Fruit fly (Drosophila melanogaster) whole organism, prepupa: ENCODE measurements around the gene mre11.

Experiments
- Blimp-1 ChIP-seq: fragments of 200-800 bp; sonication (Bioruptor generic); optimal IDR thresholded peaks from 3 replicates; lab custom pipeline; 2017; ENCODE audit warnings: missing biosample characterization, missing genetic modification characterization, mild to moderate bottlenecking, moderate library complexity, missing genetic modification reagents
- CG10669 ChIP-seq: fragments of 200-800 bp; sonication (Bioruptor generic); optimal IDR thresholded peaks from 3 replicates; lab custom pipeline; 2018; ENCODE audit warnings: missing biosample characterization, mild to moderate bottlenecking, missing genetic modification characterization, moderate library complexity
- CG11762 ChIP-seq: fragments of 200-800 bp; sonication (Bioruptor generic); optimal IDR thresholded peaks from 3 replicates; lab custom pipeline; 2016; ENCODE audit warnings: missing biosample characterization, missing genetic modification characterization; ENCODE audit not compliant: insufficient read depth
- CG15336 ChIP-seq: fragments of 200-800 bp; sonication (Bioruptor generic); IDR thresholded peaks from 2 replicates; pipeline ENCODE4 v1.3.6; 2022; ENCODE audit warnings: missing biosample characterization, missing genetic modification characterization
- CG1621 ChIP-seq: fragments of 200-800 bp; sonication (Bioruptor generic); optimal IDR thresholded peaks from 3 replicates; lab custom pipeline; 2018; ENCODE audit warnings: missing biosample characterization, mild to moderate bottlenecking, missing genetic modification characterization
- CG3032 ChIP-seq: fragments of 200-800 bp; optimal IDR thresholded peaks from 2 replicates; lab custom pipeline; 2019; ENCODE audit warnings: missing biosample characterization, mild to moderate bottlenecking, missing genetic modification characterization, moderate library complexity
- CG34406 ChIP-seq: fragments of 200-800 bp; sonication (Bioruptor generic); optimal IDR thresholded peaks from 3 replicates; lab custom pipeline; 2016; ENCODE audit warnings: missing biosample characterization, missing genetic modification characterization
- CG3919 ChIP-seq: fragments of 200-800 bp; sonication (Bioruptor generic); optimal IDR thresholded peaks from 3 replicates; lab custom pipeline; 2016; ENCODE audit warnings: missing biosample characterization, missing genetic modification characterization
- CG4318 ChIP-seq: fragments of 200-800 bp; sonication (Bioruptor generic); optimal IDR thresholded peaks from 3 replicates; lab custom pipeline; 2017; ENCODE audit warnings: missing biosample characterization, mild to moderate bottlenecking, missing genetic modification characterization
- CG6163 ChIP-seq: fragments of 200-800 bp; sonication (Bioruptor generic); IDR thresholded peaks from 3 replicates; pipeline ENCODE4 v1.3.6; 2022; ENCODE audit warnings: missing biosample characterization, missing genetic modification characterization
- CG6854 ChIP-seq: fragments of 200-800 bp; sonication (Bioruptor generic); optimal IDR thresholded peaks from 2 replicates; lab custom pipeline; 2017; ENCODE audit warnings: missing biosample characterization, mild to moderate bottlenecking, missing genetic modification characterization
- CG7368 ChIP-seq: fragments of 200-800 bp; sonication (Bioruptor generic); optimal IDR thresholded peaks from 3 replicates; lab custom pipeline; 2016; ENCODE audit warnings: missing biosample characterization, missing genetic modification characterization
- CG8119 ChIP-seq: fragments of 200-800 bp; sonication (Bioruptor generic); IDR thresholded peaks from 3 replicates; pipeline ENCODE4 v1.3.6; 2022; ENCODE audit warnings: missing biosample characterization, missing genetic modification characterization
- CG8632 ChIP-seq: fragments of 200-800 bp; sonication (Bioruptor generic); optimal IDR thresholded peaks from 3 replicates; lab custom pipeline; 2016; ENCODE audit warnings: missing biosample characterization, missing genetic modification characterization
- Eip75B ChIP-seq: fragments of 200-800 bp; sonication (Bioruptor generic); optimal IDR thresholded peaks from 3 replicates; lab custom pipeline; 2016; ENCODE audit warnings: missing biosample characterization, missing genetic modification characterization
- Eip78C ChIP-seq: fragments of 200-800 bp; sonication (Bioruptor generic); peaks from one replicate; lab custom pipeline; 2016; ENCODE audit warnings: missing biosample characterization, missing genetic modification characterization
- Eip93F ChIP-seq: fragments of 200-800 bp; sonication (Bioruptor generic); optimal IDR thresholded peaks from 2 replicates; lab custom pipeline; 2016; ENCODE audit warnings: missing biosample characterization, mild to moderate bottlenecking, missing genetic modification characterization
- Ets21C ChIP-seq: fragments of 200-800 bp; sonication (Bioruptor generic); optimal IDR thresholded peaks from 3 replicates; lab custom pipeline; 2016; ENCODE audit warnings: missing biosample characterization, missing genetic modification characterization
- Gug ChIP-seq: fragments of 200-800 bp; sonication (Bioruptor generic); IDR thresholded peaks from 2 replicates; pipeline ENCODE4 v1.3.6; 2022; ENCODE audit warnings: missing biosample characterization, missing genetic modification characterization
- Hr38 ChIP-seq: sonication (Bioruptor generic); optimal IDR thresholded peaks from 2 replicates; lab custom pipeline; 2016; ENCODE audit warnings: missing biosample characterization, missing genetic modification characterization
- Hr39 ChIP-seq: fragments of 200-800 bp; sonication (Bioruptor generic); optimal IDR thresholded peaks from 2 replicates; lab custom pipeline; 2016; ENCODE audit warnings: missing biosample characterization, missing genetic modification characterization
- Hr4 ChIP-seq: fragments of 200-800 bp; sonication (Bioruptor generic); optimal IDR thresholded peaks from 3 replicates; lab custom pipeline; 2016; ENCODE audit warnings: missing biosample characterization, missing genetic modification characterization
- Lpt ChIP-seq: fragments of 200-800 bp; sonication (Bioruptor generic); optimal IDR thresholded peaks from 3 replicates; lab custom pipeline; 2016; ENCODE audit warnings: missing biosample characterization, missing genetic modification characterization
- OdsH ChIP-seq: fragments of 200-800 bp; sonication (Bioruptor generic); optimal IDR thresholded peaks from 3 replicates; lab custom pipeline; 2016; ENCODE audit warnings: missing biosample characterization, missing genetic modification characterization
- Sox14 ChIP-seq: fragments of 200-800 bp; sonication (Bioruptor generic); optimal IDR thresholded peaks from 3 replicates; lab custom pipeline; 2016; ENCODE audit warnings: missing biosample characterization, missing genetic modification characterization
- Sox15 ChIP-seq: fragments of 200-800 bp; sonication (Bioruptor generic); optimal IDR thresholded peaks from 3 replicates; lab custom pipeline; 2016; ENCODE audit warnings: missing biosample characterization, missing genetic modification characterization
- achi ChIP-seq: fragments of 200-800 bp; sonication (Bioruptor generic); optimal IDR thresholded peaks from 3 replicates; lab custom pipeline; 2016; ENCODE audit warnings: missing biosample characterization, missing genetic modification characterization
- acj6 ChIP-seq: fragments of 200-800 bp; sonication (Bioruptor generic); optimal IDR thresholded peaks from 3 replicates; lab custom pipeline; 2016; ENCODE audit warnings: missing biosample characterization, missing genetic modification characterization
- dac ChIP-seq: fragments of 200-800 bp; sonication (Bioruptor generic); optimal IDR thresholded peaks from 2 replicates; lab custom pipeline; 2017; ENCODE audit warnings: missing biosample characterization, mild to moderate bottlenecking, missing genetic modification characterization
- dsx ChIP-seq: fragments of 200-800 bp; optimal IDR thresholded peaks from 3 replicates; lab custom pipeline; 2019; ENCODE audit warnings: missing biosample characterization, mild to moderate bottlenecking, missing genetic modification characterization, moderate library complexity; ENCODE audit not compliant: poor library complexity, severe bottlenecking
- fd59A ChIP-seq: fragments of 200-800 bp; sonication (Bioruptor generic); optimal IDR thresholded peaks from 2 replicates; lab custom pipeline; 2017; ENCODE audit warnings: missing biosample characterization, mild to moderate bottlenecking, missing genetic modification characterization, missing genetic modification reagents
- fkh ChIP-seq: fragments of 200-800 bp; sonication (Bioruptor generic); optimal IDR thresholded peaks from 3 replicates; lab custom pipeline; 2017; ENCODE audit warnings: missing biosample characterization, mild to moderate bottlenecking, missing genetic modification characterization, moderate library complexity
- lz ChIP-seq: fragments of 200-800 bp; sonication (Bioruptor generic); optimal IDR thresholded peaks from 3 replicates; lab custom pipeline; 2016; ENCODE audit warnings: missing biosample characterization, missing genetic modification characterization
- pdm3 ChIP-seq: fragments of 200-800 bp; sonication (Bioruptor generic); optimal IDR thresholded peaks from 3 replicates; lab custom pipeline; 2016; ENCODE audit warnings: missing biosample characterization, missing genetic modification characterization
- salr ChIP-seq, 2 experiments: fragments of 200-800 bp; sonication (Bioruptor generic); optimal IDR thresholded peaks; 3 replicates each; lab custom pipeline; 2016 to 2018; ENCODE audit warnings: missing biosample characterization in 2 of 2, missing genetic modification characterization in 2 of 2, mild to moderate bottlenecking in 1 of 2
- ss ChIP-seq, 2 experiments: fragments of 200-800 bp; sonication (Bioruptor generic); optimal IDR thresholded peaks; 2 replicates in 1 of 2; 3 replicates in 1 of 2; lab custom pipeline; 2017 to 2018; ENCODE audit warnings: mild to moderate bottlenecking in 2 of 2, missing biosample characterization in 2 of 2, missing genetic modification characterization in 2 of 2, moderate library complexity in 1 of 2
- svp ChIP-seq: fragments of 200-800 bp; sonication (Bioruptor generic); peaks from one replicate; lab custom pipeline; 2016; ENCODE audit warnings: missing biosample characterization, missing genetic modification characterization
- vri ChIP-seq: fragments of 200-800 bp; sonication (Bioruptor generic); optimal IDR thresholded peaks from 3 replicates; lab custom pipeline; 2016; ENCODE audit warnings: missing biosample characterization, mild to moderate bottlenecking, missing genetic modification characterization

Gene mre11

dm6 chr2L:11269632-11269965, 12.3 kb upstream of the mre11 start, which contains the start of gene cana:
TSS of gene cana (plus strand) at chr2L:11269780.
- no peak for TF ChIP-seq CG8632 (GFP tag; lab: Kevin White, UChicago)
- TF ChIP-seq Sox15 = no peak
- TF ChIP-seq CG10669 = no peak
- no peak for TF ChIP-seq CG7368 (GFP tag; lab: Kevin White, UChicago)
- no peak for TF ChIP-seq CG3032 (tag; lab: Kevin White, UChicago)
- TF ChIP-seq Sox14 (GFP tag; lab: Kevin White, UChicago) = no peak
- no peak for TF ChIP-seq fd59A (GFP tag; lab: Kevin White, UChicago)
- TF ChIP-seq lz (GFP tag; lab: Kevin White, UChicago) = no peak
- TF ChIP-seq Gug (GFP tag; lab: Robert Waterston, UW) = no peak
- no peak for TF ChIP-seq Eip78C (GFP tag; lab: Kevin White, UChicago)
- no peak for TF ChIP-seq Hr39 (GFP tag; lab: Kevin White, UChicago)
- no peak for TF ChIP-seq ss (GFP tag; optimal IDR thresholded peaks at IDR 0.05; lab: Kevin White, UChicago)
- TF ChIP-seq acj6 (GFP tag; lab: Kevin White, UChicago) = no peak
- no peak for TF ChIP-seq CG4318 (GFP tag; lab: Kevin White, UChicago)
- no peak for TF ChIP-seq dac
- TF ChIP-seq achi (GFP tag; lab: Kevin White, UChicago) = no peak
- TF ChIP-seq CG6163 (GFP tag; lab: Robert Waterston, UW) = no peak
- no peak for TF ChIP-seq salr (GFP tag; optimal IDR thresholded peaks at IDR 0.05; lab: Kevin White, UChicago)
- no peak for TF ChIP-seq svp (GFP tag; lab: Kevin White, UChicago)

DNA sequence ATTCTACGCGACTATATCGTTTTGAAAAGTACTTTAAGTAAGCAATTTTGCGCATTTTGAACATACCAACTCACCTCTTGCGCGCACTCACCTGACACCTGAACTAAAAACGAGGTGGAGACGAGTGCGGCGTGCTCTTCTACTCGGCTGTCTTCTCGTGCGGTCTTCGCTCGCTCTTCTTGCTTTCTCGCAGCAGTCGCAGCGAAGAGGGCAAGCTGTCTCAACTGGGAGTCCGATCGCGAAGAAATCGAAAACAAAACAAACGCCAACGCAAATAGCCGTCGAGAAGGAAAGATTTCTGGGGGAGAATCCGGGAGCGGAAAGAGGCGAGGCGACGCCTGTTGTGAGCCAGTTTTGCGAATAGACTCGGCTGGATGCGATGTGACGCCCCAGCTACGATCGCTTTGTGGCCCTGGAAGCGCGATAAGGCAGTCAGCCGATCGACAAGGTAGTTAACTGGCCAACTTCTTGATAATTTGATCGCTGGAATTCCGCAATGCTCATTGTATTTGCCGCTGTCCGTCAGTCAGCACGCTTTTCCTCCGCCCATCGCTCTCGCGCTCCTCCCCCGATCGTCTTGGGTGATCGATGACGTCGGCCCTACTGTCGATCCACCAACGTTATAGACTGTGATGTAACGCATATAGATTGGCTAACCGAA, 10.1 kb upstream of the mre11 start:
- no peak for TF ChIP-seq Eip75B (GFP tag; lab: Kevin White, UChicago)
- TF ChIP-seq Hr38 = no peak
- TF ChIP-seq CG6854 (GFP tag; lab: Kevin White, UChicago) = peak; percentile 86
- no peak for TF ChIP-seq pdm3 (GFP tag; lab: Kevin White, UChicago)
- no peak for TF ChIP-seq Eip93F (GFP tag; lab: Kevin White, UChicago)
- peak; percentile 58 for TF ChIP-seq CG1621 (tag; lab: Kevin White, UChicago)
- no peak for TF ChIP-seq CG34406 (GFP tag; lab: Kevin White, UChicago)
- no peak for TF ChIP-seq fkh (GFP tag; lab: Kevin White, UChicago)
- TF ChIP-seq CG3919 = peak; percentile 5
- no peak for TF ChIP-seq CG11762 (GFP tag; lab: Kevin White, UChicago)
- no peak for TF ChIP-seq CG4318 (GFP tag; lab: Kevin White, UChicago)
- peak; percentile 68 for TF ChIP-seq Eip78C (GFP tag; lab: Kevin White, UChicago)
- TF ChIP-seq Blimp-1 (GFP tag; lab: Kevin White, UChicago) = peak; percentile 76
- TF ChIP-seq CG15336 = peak; percentile 57; the same call in 1 of the 2 replicates
- TF ChIP-seq Ets21C (GFP tag; lab: Kevin White, UChicago) = no peak
- TF ChIP-seq Lpt (GFP tag; lab: Kevin White, UChicago) = peak; percentile 69
- TF ChIP-seq Sox14 (GFP tag; lab: Kevin White, UChicago) = peak; percentile 38
- TF ChIP-seq CG8119 = peak; percentile 56; the same call in 2 of the 3 replicates
- peak in 1 of 2 experiments; percentile 5 for TF ChIP-seq ss (GFP tag; optimal IDR thresholded peaks at IDR 0.05; lab: Kevin White, UChicago)
- TF ChIP-seq vri (GFP tag; lab: Kevin White, UChicago) = peak; percentile 89
- no peak for TF ChIP-seq dsx (GFP tag; lab: Kevin White, UChicago)
- no peak for TF ChIP-seq OdsH (GFP tag; lab: Kevin White, UChicago)
- TF ChIP-seq Hr4 (GFP tag; lab: Kevin White, UChicago) = no peak
- TF ChIP-seq CG6163 (GFP tag; lab: Robert Waterston, UW) = peak; percentile 59; the same call in 2 of the 3 replicates
